Worm (Caenorhabditis elegans) whole organism, midembryonic: ENCODE results near the gene ZK84.2.

ENCODE experiments used
- cog-1 ChIP-seq: sonication (generic microtip); optimal IDR thresholded peaks from 2 replicates; lab custom pipeline; 2016; ENCODE audit warnings: missing genetic modification characterization, missing compliant biosample characterization
- klf-2 ChIP-seq: fragments of 200-800 bp; sonication (Bioruptor generic); conservative IDR thresholded peaks from 2 replicates; pipeline ENCODE4 v1.3.6; 2022; ENCODE audit warnings: missing genetic modification reagents, missing genetic modification characterization, missing compliant biosample characterization
- med-1 ChIP-seq: sonication (generic microtip); optimal IDR thresholded peaks from 2 replicates; lab custom pipeline; 2017; ENCODE audit warnings: missing genetic modification characterization, mild to moderate bottlenecking, missing compliant biosample characterization, antibody characterized with exemption, missing genetic modification reagents; ENCODE audit not compliant: insufficient read depth
- ref-1 ChIP-seq: fragments of 200-800 bp; sonication (Bioruptor generic); conservative IDR thresholded peaks from 2 replicates; pipeline ENCODE4 v1.3.6; 2022; ENCODE audit warnings: missing genetic modification reagents, missing genetic modification characterization, missing compliant biosample characterization
- tab-1 ChIP-seq: fragments of 200-800 bp; sonication (Bioruptor generic); IDR thresholded peaks from 2 replicates; pipeline ENCODE4 v1.3.6; 2022; ENCODE audit warnings: missing genetic modification characterization, missing compliant biosample characterization

- TF ChIP-seq cog-1 (tag; lab: Kevin White, UChicago) = no peak
- no peak for TF ChIP-seq ref-1 (GFP tag; lab: Robert Waterston, UW)
- TF ChIP-seq klf-2 = no peak
- no peak for TF ChIP-seq med-1 (GFP tag; lab: Kevin White, UChicago)
- TF ChIP-seq tab-1 = no peak
Observed at ce11 chrII:6045048-6045447, 30.9 kb downstream of the ZK84.2 start, which contains the start of gene R12C12.5.
